Worm (Caenorhabditis elegans) whole organism, L4 larva: ENCODE measurements around the gene EGAP2.1.
A peak's percentile ranks its signal among the peaks of the same experiment; 100 is the strongest.

ENCODE experiments used
- T26A8.4 ChIP-seq: fragments of 200-800 bp; sonication (Bioruptor generic); IDR thresholded peaks from 2 replicates; pipeline ENCODE4 v1.3.6; 2022; ENCODE audit warnings: missing genetic modification characterization, missing compliant biosample characterization
- Y75B8A.6 ChIP-seq: fragments of 200-800 bp; sonication (Bioruptor generic); IDR thresholded peaks from 2 replicates; pipeline ENCODE4 v1.3.6; 2022; ENCODE audit warnings: missing genetic modification reagents, missing genetic modification characterization, missing compliant biosample characterization
- ama-1 ChIP-seq: fragments of 150-350 bp; optimal IDR thresholded peaks from 2 replicates; lab custom pipeline; 2014; ENCODE audit warnings: inconsistent platforms, mixed read lengths
- arid-1 ChIP-seq: fragments of 200-800 bp; sonication (Bioruptor generic); conservative IDR thresholded peaks from 2 replicates; pipeline ENCODE4 v1.3.6; 2022; ENCODE audit warnings: missing genetic modification reagents, missing genetic modification characterization, missing compliant biosample characterization
- ceh-44 ChIP-seq: fragments of 200-800 bp; sonication (Bioruptor generic); IDR thresholded peaks from 2 replicates; pipeline ENCODE4 v1.3.6; 2022; ENCODE audit warnings: missing genetic modification reagents, missing genetic modification characterization, missing compliant biosample characterization
- ceh-62 ChIP-seq: sonication (generic microtip); optimal IDR thresholded peaks from 2 replicates; lab custom pipeline; 2017; ENCODE audit warnings: missing biosample characterization, missing genetic modification characterization
- cey-2 ChIP-seq: sonication (generic microtip); optimal IDR thresholded peaks from 3 replicates; lab custom pipeline; 2017; ENCODE audit warnings: missing genetic modification characterization, mild to moderate bottlenecking, missing compliant biosample characterization, antibody characterized with exemption, borderline replicate concordance; ENCODE audit not compliant: insufficient read depth
- ctbp-1 ChIP-seq: fragments of 200-800 bp; sonication (Bioruptor generic); IDR thresholded peaks from 2 replicates; pipeline ENCODE4 v1.3.6; 2022; ENCODE audit warnings: missing genetic modification reagents, missing genetic modification characterization, missing compliant biosample characterization
- daf-16 ChIP-seq, 3 experiments: sonication (generic microtip); optimal IDR thresholded peaks; 2 replicates each; lab custom pipeline; 2016 to 2017; ENCODE audit warnings: missing genetic modification characterization in 3 of 3, missing genetic modification reagents in 3 of 3, mild to moderate bottlenecking in 2 of 3, missing compliant biosample characterization in 2 of 3, missing biosample characterization in 1 of 3, moderate library complexity in 1 of 3
- dmd-6 ChIP-seq: fragments of 200-800 bp; sonication (Bioruptor generic); IDR thresholded peaks from 2 replicates; pipeline ENCODE4 v1.3.6; 2022; ENCODE audit warnings: missing genetic modification reagents, missing genetic modification characterization, missing compliant biosample characterization
- dmd-8 ChIP-seq: fragments of 200-800 bp; sonication (Bioruptor generic); IDR thresholded peaks from 2 replicates; pipeline ENCODE4 v1.3.6; 2022; ENCODE audit warnings: missing genetic modification characterization, missing compliant biosample characterization
- duxl-1 ChIP-seq: sonication (generic microtip); optimal IDR thresholded peaks from 2 replicates; lab custom pipeline; 2016; ENCODE audit warnings: mild to moderate bottlenecking, missing genetic modification characterization, moderate library complexity, missing compliant biosample characterization; ENCODE audit not compliant: poor library complexity
- egl-27 ChIP-seq: sonication (generic microtip); optimal IDR thresholded peaks from 3 replicates; lab custom pipeline; 2017; ENCODE audit warnings: missing biosample characterization, missing genetic modification reagents, missing genetic modification characterization
- fos-1 ChIP-seq: fragments of 150-350 bp; optimal IDR thresholded peaks from 2 replicates; lab custom pipeline; 2014; ENCODE audit warnings: missing biosample characterization, missing genetic modification characterization
- gei-8 ChIP-seq: fragments of 200-800 bp; sonication (Bioruptor generic); optimal IDR thresholded peaks from 2 replicates; lab custom pipeline; 2018; ENCODE audit warnings: mild to moderate bottlenecking, missing genetic modification characterization, missing compliant biosample characterization
- hif-1 ChIP-seq, 2 experiments: sonication (generic microtip); optimal IDR thresholded peaks; 2 replicates each; lab custom pipeline; 2016 to 2017; ENCODE audit warnings: missing compliant biosample characterization in 2 of 2, missing genetic modification characterization in 2 of 2, missing genetic modification reagents in 2 of 2, missing genotype in 2 of 2, mild to moderate bottlenecking in 1 of 2
- hlh-30 ChIP-seq: sonication (generic microtip); optimal IDR thresholded peaks from 2 replicates; lab custom pipeline; 2017; ENCODE audit warnings: antibody characterized with exemption, mild to moderate bottlenecking, missing genetic modification characterization, missing compliant biosample characterization; ENCODE audit not compliant: insufficient read depth
- lim-7 ChIP-seq: fragments of 200-800 bp; sonication (Bioruptor generic); IDR thresholded peaks from 2 replicates; pipeline ENCODE4 v1.3.6; 2022; ENCODE audit warnings: missing genetic modification characterization, missing compliant biosample characterization
- lin-13 ChIP-seq: fragments of 150-350 bp; optimal IDR thresholded peaks from 2 replicates; lab custom pipeline; 2014; ENCODE audit warnings: missing biosample characterization, missing genetic modification reagents, missing genetic modification characterization
- lin-29 ChIP-seq: fragments of 200-800 bp; sonication (Bioruptor generic); IDR thresholded peaks from 2 replicates; pipeline ENCODE4 v1.3.6; 2022; ENCODE audit warnings: missing genetic modification reagents, missing genetic modification characterization, missing compliant biosample characterization
- lir-3 ChIP-seq: sonication (generic microtip); optimal IDR thresholded peaks from 2 replicates; lab custom pipeline; 2016; ENCODE audit warnings: mild to moderate bottlenecking, missing genetic modification characterization, missing compliant biosample characterization
- lsy-2 ChIP-seq, 2 experiments: fragments of 150-350 bp in 1 of 2; sonication (generic microtip) in 1 of 2; optimal IDR thresholded peaks; 2 replicates each; lab custom pipeline; 2014 to 2017; ENCODE audit warnings: missing biosample characterization in 2 of 2, missing genetic modification characterization in 2 of 2
- madf-5 ChIP-seq, 2 experiments: fragments of 200-800 bp; sonication (Bioruptor generic); IDR thresholded peaks; 2 replicates each; pipeline ENCODE4 v1.3.6; 2022; ENCODE audit warnings: missing compliant biosample characterization in 2 of 2, missing genetic modification characterization in 2 of 2
- mep-1 ChIP-seq: fragments of 150-350 bp; sonication (generic microtip); optimal IDR thresholded peaks from 3 replicates; lab custom pipeline; 2014; ENCODE audit warnings: missing biosample characterization, missing genetic modification characterization
- mxl-2 ChIP-seq: fragments of 200-800 bp; sonication (Bioruptor generic); conservative IDR thresholded peaks from 2 replicates; pipeline ENCODE4 v1.3.6; 2022; ENCODE audit warnings: missing genetic modification reagents, missing genetic modification characterization, missing compliant biosample characterization
- mxl-3 ChIP-seq: fragments of 200-800 bp; sonication (Bioruptor generic); optimal IDR thresholded peaks from 2 replicates; lab custom pipeline; 2018; ENCODE audit warnings: mild to moderate bottlenecking, missing genetic modification characterization, missing compliant biosample characterization
- nhr-111 ChIP-seq: fragments of 200-800 bp; sonication (Bioruptor generic); optimal IDR thresholded peaks from 2 replicates; lab custom pipeline; 2018; ENCODE audit warnings: mild to moderate bottlenecking, missing genetic modification characterization, missing compliant biosample characterization
- nhr-28 ChIP-seq: fragments of 150-350 bp; optimal IDR thresholded peaks from 2 replicates; lab custom pipeline; 2014; ENCODE audit warnings: missing biosample characterization, missing genetic modification characterization
- nhr-41 ChIP-seq: fragments of 200-800 bp; sonication (Bioruptor generic); IDR thresholded peaks from 2 replicates; pipeline ENCODE4 v1.3.6; 2022; ENCODE audit warnings: missing genetic modification reagents, missing genetic modification characterization, missing compliant biosample characterization
- php-3 ChIP-seq: fragments of 200-800 bp; sonication (Bioruptor generic); IDR thresholded peaks from 2 replicates; pipeline ENCODE4 v1.3.6; 2022; ENCODE audit warnings: missing genetic modification reagents, missing genetic modification characterization, missing compliant biosample characterization
- rbr-2 ChIP-seq: sonication (generic microtip); optimal IDR thresholded peaks from 2 replicates; lab custom pipeline; 2016; ENCODE audit warnings: missing genotype, missing genetic modification characterization, missing compliant biosample characterization
- saeg-2 ChIP-seq: fragments of 200-800 bp; sonication (Bioruptor generic); IDR thresholded peaks from 2 replicates; pipeline ENCODE4 v1.3.6; 2022; ENCODE audit warnings: missing genetic modification reagents, missing genetic modification characterization, missing compliant biosample characterization
- sdz-12 ChIP-seq: fragments of 200-800 bp; sonication (Bioruptor generic); optimal IDR thresholded peaks from 2 replicates; lab custom pipeline; 2018; ENCODE audit warnings: mild to moderate bottlenecking, missing genetic modification characterization, missing compliant biosample characterization
- set-16 ChIP-seq: fragments of 200-800 bp; sonication (Bioruptor generic); IDR thresholded peaks from 2 replicates; pipeline ENCODE4 v1.3.6; 2022; ENCODE audit warnings: missing genetic modification reagents, missing genetic modification characterization, missing compliant biosample characterization
- snpc-1.2 ChIP-seq: fragments of 200-800 bp; sonication (Bioruptor generic); IDR thresholded peaks from 2 replicates; pipeline ENCODE4 v1.3.6; 2022; ENCODE audit warnings: missing genetic modification reagents, missing genetic modification characterization, missing compliant biosample characterization
- tag-97 ChIP-seq: fragments of 200-800 bp; sonication (Bioruptor generic); IDR thresholded peaks from 2 replicates; pipeline ENCODE4 v1.3.6; 2022; ENCODE audit warnings: missing genetic modification characterization, missing compliant biosample characterization
- zfp-3 ChIP-seq: fragments of 200-800 bp; sonication (Bioruptor generic); conservative IDR thresholded peaks from 2 replicates; pipeline ENCODE4 v1.3.6; 2022; ENCODE audit warnings: missing genetic modification reagents, missing genetic modification characterization, missing compliant biosample characterization
- ztf-11 ChIP-seq: fragments of 150-350 bp; optimal IDR thresholded peaks from 2 replicates; lab custom pipeline; 2014; ENCODE audit warnings: missing biosample characterization, missing genetic modification characterization

EGAP2.1 gene

DNA sequence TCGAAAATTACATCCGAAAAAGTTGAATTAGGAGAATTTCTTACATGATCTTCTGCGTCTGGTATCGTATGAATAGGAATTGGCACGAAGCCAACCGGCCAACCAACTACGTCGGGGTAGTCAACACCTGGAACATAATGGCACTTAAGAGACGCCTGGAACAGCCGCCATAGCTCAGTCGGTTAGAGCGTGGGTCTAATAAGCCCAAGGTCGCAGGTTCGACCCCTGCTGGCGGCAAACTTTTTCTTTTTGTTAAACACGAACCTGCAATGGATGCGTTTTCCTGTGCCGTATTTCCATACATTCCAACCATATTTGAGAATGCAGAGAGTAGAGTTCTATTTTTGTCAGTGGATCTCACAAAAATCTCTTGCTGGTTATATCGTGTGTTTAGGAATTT lies 6.5 kb downstream of the EGAP2.1 start (continued):
- no peak for TF ChIP-seq nhr-41
- no peak for TF ChIP-seq lsy-2 (tag; optimal IDR thresholded peaks at IDR 0.05; lab: Kevin White, UChicago)
- peak; percentile 53 for TF ChIP-seq dmd-6 (GFP tag; lab: Robert Waterston, UW)
- no peak for TF ChIP-seq ama-1 (lab: Kevin White, UChicago)
- no peak for TF ChIP-seq set-16
- no peak for TF ChIP-seq daf-16 (GFP tag; optimal IDR thresholded peaks at IDR 0.05; lab: Kevin White, UChicago)
- no peak for TF ChIP-seq daf-16 (tag; optimal IDR thresholded peaks at IDR 0.05; lab: Kevin White, UChicago)
- TF ChIP-seq ceh-62 (tag; lab: Kevin White, UChicago) = no peak
- TF ChIP-seq madf-5 (GFP tag; IDR thresholded peaks at IDR 0.05; lab: Robert Waterston, UW) = no peak
- TF ChIP-seq zfp-3 (GFP tag; lab: Robert Waterston, UW) = 0 out of 2 replicates have a peak, but pooled peaks have one; percentile 46
- TF ChIP-seq rbr-2 (tag; lab: Kevin White, UChicago) = no peak
- TF ChIP-seq ztf-11 (tag; lab: Kevin White, UChicago) = no peak
- TF ChIP-seq gei-8 (GFP tag; lab: Kevin White, UChicago) = no peak
- no peak for TF ChIP-seq tag-97 (GFP tag; lab: Robert Waterston, UW)
- no peak for TF ChIP-seq Y75B8A.6 (GFP tag; lab: Robert Waterston, UW)
- TF ChIP-seq mxl-3 (GFP tag; lab: Kevin White, UChicago) = peak; percentile 1
- peak; percentile 45; the same call in 1 of the 2 replicates for TF ChIP-seq T26A8.4 (GFP tag; lab: Robert Waterston, UW)

- TF ChIP-seq zfp-3 (GFP tag; lab: Robert Waterston, UW) (no peak), rbr-2 (tag; lab: Kevin White, UChicago) (no peak), lin-13 (GFP tag; lab: Kevin White, UChicago) (no peak), saeg-2 (no peak), hif-1 (tag; optimal IDR thresholded peaks at IDR 0.05; lab: Kevin White, UChicago) (no peak), lim-7 (GFP tag; lab: Robert Waterston, UW) (no peak), mxl-2 (no peak), ctbp-1 (GFP tag; lab: Robert Waterston, UW) (no peak), fos-1 (tag; lab: Kevin White, UChicago) (no peak), ceh-44 (GFP tag; lab: Robert Waterston, UW) (no peak), nhr-28 (no peak), php-3 (GFP tag; lab: Robert Waterston, UW) (no peak), duxl-1 (tag; lab: Kevin White, UChicago) (no peak), hlh-30 (tag; lab: Kevin White, UChicago) (no peak), arid-1 (GFP tag; lab: Robert Waterston, UW) (no peak), lsy-2 (tag; optimal IDR thresholded peaks at IDR 0.05; lab: Kevin White, UChicago) (no peak), egl-27 (tag; lab: Kevin White, UChicago) (no peak), cey-2 (tag; lab: Kevin White, UChicago) (no peak)
Measured at ce11 chrII:5238366-5238765, 7.2 kb downstream of the EGAP2.1 start, which contains the start of gene pho-4. pho-4 (minus strand) TSS chrII:5238466.

ce11 chrII:5241560-5241959 lies 10.3 kb downstream of the EGAP2.1 start, which contains the start of gene T16D1.1:
T16D1.1 (minus strand) TSS chrII:5241660.
- no peak for TF ChIP-seq sdz-12 (GFP tag; lab: Kevin White, UChicago)
- TF ChIP-seq mep-1 (tag; lab: Kevin White, UChicago) = no peak
- TF ChIP-seq lin-29 (GFP tag; lab: Robert Waterston, UW) = no peak
- no peak for TF ChIP-seq nhr-111 (GFP tag; lab: Kevin White, UChicago)
- no peak for TF ChIP-seq lir-3 (tag; lab: Kevin White, UChicago)
- TF ChIP-seq dmd-8 = no peak
- TF ChIP-seq snpc-1.2 = no peak
- no peak for TF ChIP-seq dmd-6 (GFP tag; lab: Robert Waterston, UW)
